Worm (Caenorhabditis elegans): ENCODE results near the gene sru-26.

DNA sequence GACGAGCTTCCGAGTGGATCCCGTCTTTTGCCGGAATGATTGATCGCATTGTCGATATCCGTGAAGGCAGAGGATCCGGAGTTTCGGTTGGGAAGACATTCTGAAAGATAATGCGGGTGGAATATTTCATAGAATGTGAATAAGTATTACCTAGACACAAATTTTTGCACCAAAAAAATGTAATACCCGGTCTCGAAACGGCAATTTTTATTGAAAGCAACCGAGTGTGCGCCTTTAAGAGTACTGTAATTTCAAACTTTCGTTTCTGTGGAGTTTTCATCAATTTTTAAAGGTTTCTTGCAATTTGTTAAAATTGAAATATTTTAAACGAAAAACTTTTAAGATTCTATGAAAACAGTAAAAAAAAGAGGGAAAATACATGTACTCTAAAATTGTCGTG, 43.4 kb upstream of the sru-26 start, which contains the start of gene C25G4.2:
- TF ChIP-seq snpc-4 (tag; optimal IDR thresholded peaks at IDR 0.05) (no peak), hlh-30 (tag; optimal IDR thresholded peaks at IDR 0.05; ENCODE audit: insufficient read depth) (no peak), dve-1 (tag; optimal IDR thresholded peaks at IDR 0.05; ENCODE audit: insufficient read depth) (no peak), pha-4 (GFP tag; IDR thresholded peaks at IDR 0.05) (no peak), pha-4 (tag; optimal IDR thresholded peaks at IDR 0.05) (no peak), aha-1 (tag) (peak; percentile 96), skn-1 (tag; optimal IDR thresholded peaks at IDR 0.05) (no peak), egl-27 (tag; optimal IDR thresholded peaks at IDR 0.05) (no peak), unc-39 (tag; optimal IDR thresholded peaks at IDR 0.05) (no peak), nhr-102 (tag; optimal IDR thresholded peaks at IDR 0.05) (no peak), dmd-8 (GFP tag; IDR thresholded peaks at IDR 0.05) (no peak), ztf-11 (tag; optimal IDR thresholded peaks at IDR 0.05) (no peak), vab-7 (GFP tag; IDR thresholded peaks at IDR 0.05) (no peak), egl-43 (GFP tag; IDR thresholded peaks at IDR 0.05) (no peak), dpl-1 (GFP tag; optimal IDR thresholded peaks at IDR 0.05) (no peak)
